Fruit fly (Drosophila melanogaster) S2 (cell line): Measurements from ENCODE around the gene Pex3.

Experiments used
- CG8478 ChIP-seq: fragments of >200 bp; optimal IDR thresholded peaks from 2 replicates; lab custom pipeline; 2018
- CTCF ChIP-seq, 2 experiments: fragments of >200 bp; optimal IDR thresholded peaks; 2 replicates each; lab custom pipeline; 2018

DNA sequence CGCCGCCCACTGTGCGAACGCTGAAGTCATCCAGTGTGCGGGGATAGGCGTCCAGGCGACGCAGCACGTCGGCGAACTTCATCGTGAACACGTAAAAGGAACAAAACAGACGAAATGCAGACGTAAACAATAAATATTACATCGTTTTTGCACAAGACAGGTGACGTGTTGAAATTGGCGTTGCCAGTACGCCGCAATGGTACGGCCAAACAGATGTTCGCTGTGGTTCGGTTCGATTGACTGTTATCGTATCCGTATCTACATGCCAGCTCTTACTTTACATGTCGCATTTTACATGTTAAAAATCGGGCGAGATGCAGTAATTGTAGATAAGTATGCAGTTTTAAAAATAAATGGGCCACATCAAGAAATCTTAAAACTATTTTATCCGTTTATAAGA is 19.3 kb downstream of the Pex3 start, which contains the start of gene CG7011:
- TF ChIP-seq CTCF (optimal IDR thresholded peaks at IDR 0.05; lab: Kevin White, UChicago) (peak; percentile 67 to 71), CG8478 (lab: Kevin White, UChicago) (no peak)
